Worm (Caenorhabditis elegans): ENCODE measurements around the gene F35A5.5.

ce11 chrX:3835632-3836031 is 40.1 kb upstream of the F35A5.5 start:
- TF ChIP-seq flt-1 (GFP tag; IDR thresholded peaks at IDR 0.05), result no peak
- TF ChIP-seq tab-1 (GFP tag; IDR thresholded peaks at IDR 0.05), result no peak
- no peak for TF ChIP-seq ref-1 (GFP tag; conservative IDR thresholded peaks at IDR 0.05)
- 0 out of 2 replicates have a peak, but pooled peaks have one; percentile 30 for TF ChIP-seq ztf-23 (GFP tag; IDR thresholded peaks at IDR 0.05)
- no peak for TF ChIP-seq klf-2 (GFP tag; conservative IDR thresholded peaks at IDR 0.05)
